Fruit fly (Drosophila melanogaster) whole organism, embryonic: ENCODE results near the gene htk.

Experiments
- Abd-B ChIP-seq: fragments of 200-800 bp; sonication (Bioruptor generic); optimal IDR thresholded peaks from 2 replicates; lab custom pipeline; 2018; ENCODE audit warnings: missing biosample characterization, mild to moderate bottlenecking, missing genetic modification characterization, moderate library complexity
- Aef1 ChIP-seq: fragments of 200-800 bp; sonication (Bioruptor generic); IDR thresholded peaks from 3 replicates; pipeline ENCODE4 v1.3.6; 2022; ENCODE audit warnings: missing biosample characterization, missing genetic modification characterization
- Atf6 ChIP-seq: fragments of 200-800 bp; sonication (Bioruptor generic); IDR thresholded peaks from 2 replicates; pipeline ENCODE4 v1.3.6; 2022; ENCODE audit warnings: missing biosample characterization, missing genetic modification characterization
- B-H1 ChIP-seq: fragments of 200-800 bp; sonication (Bioruptor generic); IDR thresholded peaks from 3 replicates; pipeline ENCODE4 v1.3.6; 2022; ENCODE audit warnings: missing biosample characterization, missing genetic modification characterization
- Blimp-1 ChIP-seq: fragments of 200-800 bp; sonication (Bioruptor generic); optimal IDR thresholded peaks from 3 replicates; lab custom pipeline; 2018; ENCODE audit warnings: missing biosample characterization, missing genetic modification characterization, mild to moderate bottlenecking, moderate library complexity, missing genetic modification reagents
- CG10274 ChIP-seq: fragments of 200-800 bp; sonication (Bioruptor generic); optimal IDR thresholded peaks from 3 replicates; lab custom pipeline; 2017; ENCODE audit warnings: missing biosample characterization, mild to moderate bottlenecking, missing genetic modification characterization
- CG11504 ChIP-seq: fragments of 200-800 bp; sonication (Bioruptor generic); optimal IDR thresholded peaks from 3 replicates; lab custom pipeline; 2019; ENCODE audit warnings: missing biosample characterization, mild to moderate bottlenecking, missing genetic modification characterization, moderate library complexity
- CG12744 ChIP-seq: fragments of 200-800 bp; sonication (Bioruptor generic); optimal IDR thresholded peaks from 2 replicates; lab custom pipeline; 2016; ENCODE audit warnings: missing biosample characterization, missing genetic modification characterization
- CG2129 ChIP-seq: fragments of 200-800 bp; sonication (Bioruptor generic); IDR thresholded peaks from 2 replicates; pipeline ENCODE4 v1.3.6; 2022; ENCODE audit warnings: missing biosample characterization, missing genetic modification characterization; ENCODE audit not compliant: partially characterized antibody
- CG2678 ChIP-seq: fragments of 200-800 bp; sonication (Bioruptor generic); optimal IDR thresholded peaks from 3 replicates; lab custom pipeline; 2019; ENCODE audit warnings: missing biosample characterization, mild to moderate bottlenecking, missing genetic modification characterization, moderate library complexity
- CG3281 ChIP-seq: fragments of 200-800 bp; sonication (Bioruptor generic); optimal IDR thresholded peaks from 3 replicates; lab custom pipeline; 2017; ENCODE audit warnings: missing biosample characterization, mild to moderate bottlenecking, missing genetic modification characterization
- CG3847 ChIP-seq: fragments of 200-800 bp; sonication (Bioruptor generic); IDR thresholded peaks from 2 replicates; pipeline ENCODE4 v1.3.6; 2022; ENCODE audit warnings: missing biosample characterization, missing genetic modification characterization
- CG4424 ChIP-seq: fragments of 200-800 bp; sonication (Bioruptor generic); optimal IDR thresholded peaks from 3 replicates; lab custom pipeline; 2016; ENCODE audit warnings: missing biosample characterization, missing genetic modification characterization
- CG7556 ChIP-seq: fragments of 200-800 bp; sonication (Bioruptor generic); optimal IDR thresholded peaks from 2 replicates; lab custom pipeline; 2017; ENCODE audit warnings: missing biosample characterization, mild to moderate bottlenecking, missing genetic modification characterization
- CG7839 ChIP-seq: fragments of 200-800 bp; sonication (Bioruptor generic); optimal IDR thresholded peaks from 3 replicates; lab custom pipeline; 2018; ENCODE audit warnings: missing biosample characterization, mild to moderate bottlenecking, missing genetic modification characterization, moderate library complexity
- CG9932 ChIP-seq: fragments of 200-800 bp; sonication (Bioruptor generic); IDR thresholded peaks from 2 replicates; pipeline ENCODE4 v1.3.6; 2022; ENCODE audit warnings: missing biosample characterization, missing genetic modification characterization
- CoRest ChIP-seq: fragments of 200-800 bp; sonication (Bioruptor generic); optimal IDR thresholded peaks from 3 replicates; lab custom pipeline; 2018; ENCODE audit warnings: missing biosample characterization, mild to moderate bottlenecking, missing genetic modification characterization, moderate library complexity
- E2f1 ChIP-seq: fragments of 200-800 bp; sonication (Bioruptor generic); IDR thresholded peaks from 2 replicates; pipeline ENCODE4 v1.3.6; 2022; ENCODE audit warnings: missing biosample characterization, missing genetic modification characterization
- Ets97D ChIP-seq: fragments of 200-800 bp; sonication (Bioruptor generic); optimal IDR thresholded peaks from 3 replicates; lab custom pipeline; 2016; ENCODE audit warnings: missing biosample characterization, missing genetic modification characterization
- GATAe ChIP-seq: fragments of 200-800 bp; sonication (Bioruptor generic); conservative IDR thresholded peaks from 2 replicates; pipeline ENCODE4 v1.3.6; 2022; ENCODE audit warnings: missing biosample characterization, missing genetic modification characterization
- HLH3B ChIP-seq: fragments of 200-800 bp; sonication (Bioruptor generic); IDR thresholded peaks from 2 replicates; pipeline ENCODE4 v1.3.6; 2022; ENCODE audit warnings: missing biosample characterization, missing genetic modification characterization
- Max ChIP-seq: fragments of 200-800 bp; sonication (Bioruptor generic); optimal IDR thresholded peaks from 2 replicates; lab custom pipeline; 2016; ENCODE audit warnings: missing biosample characterization, mild to moderate bottlenecking, missing genetic modification characterization
- Med ChIP-seq: fragments of 200-800 bp; sonication (Bioruptor generic); peaks from one replicate; lab custom pipeline; 2016; ENCODE audit warnings: missing biosample characterization, missing genetic modification characterization, mild to moderate bottlenecking, inconsistent platforms, moderate library complexity
- Meics ChIP-seq: fragments of 200-800 bp; sonication (Bioruptor generic); optimal IDR thresholded peaks from 2 replicates; lab custom pipeline; 2017; ENCODE audit warnings: missing biosample characterization, mild to moderate bottlenecking, missing genetic modification characterization
- Mrtf ChIP-seq: fragments of 200-800 bp; sonication (Bioruptor generic); IDR thresholded peaks from 3 replicates; pipeline ENCODE4 v1.3.6; 2022; ENCODE audit warnings: missing biosample characterization, missing genetic modification characterization
- Myb ChIP-seq: fragments of 200-800 bp; sonication (Bioruptor generic); optimal IDR thresholded peaks from 2 replicates; lab custom pipeline; 2016; ENCODE audit warnings: missing biosample characterization, missing genetic modification characterization
- Oli ChIP-seq: fragments of 200-800 bp; sonication (Bioruptor generic); optimal IDR thresholded peaks from 2 replicates; lab custom pipeline; 2018; ENCODE audit warnings: missing biosample characterization, mild to moderate bottlenecking, missing genetic modification characterization, moderate library complexity
- Sox102F ChIP-seq: fragments of 200-800 bp; sonication (Bioruptor generic); optimal IDR thresholded peaks from 2 replicates; lab custom pipeline; 2018; ENCODE audit warnings: missing biosample characterization, mild to moderate bottlenecking, missing genetic modification characterization, moderate library complexity
- Xrp1 ChIP-seq: fragments of 200-800 bp; sonication (Bioruptor generic); IDR thresholded peaks from 2 replicates; pipeline ENCODE4 v1.3.6; 2022; ENCODE audit warnings: missing biosample characterization, missing genetic modification characterization
- ato ChIP-seq: fragments of 200-800 bp; sonication (Bioruptor generic); IDR thresholded peaks from 2 replicates; pipeline ENCODE4 v1.3.6; 2022; ENCODE audit warnings: missing biosample characterization, missing genetic modification characterization; ENCODE audit not compliant: partially characterized antibody
- cas ChIP-seq: fragments of 200-800 bp; sonication (Bioruptor generic); IDR thresholded peaks from 2 replicates; pipeline ENCODE4 v1.3.6; 2022; ENCODE audit warnings: missing biosample characterization, missing genetic modification characterization
- caup ChIP-seq: fragments of 200-800 bp; sonication (Bioruptor generic); optimal IDR thresholded peaks from 3 replicates; lab custom pipeline; 2017; ENCODE audit warnings: missing biosample characterization, mild to moderate bottlenecking, missing genetic modification characterization, moderate library complexity; ENCODE audit not compliant: severe bottlenecking
- chif ChIP-seq, 2 experiments: fragments of 200-800 bp; sonication (Bioruptor generic); optimal IDR thresholded peaks; 3 replicates each; lab custom pipeline; 2016; ENCODE audit warnings: missing biosample characterization in 2 of 2, missing genetic modification characterization in 2 of 2
- chinmo ChIP-seq: fragments of 200-800 bp; sonication (Bioruptor generic); IDR thresholded peaks from 4 replicates; pipeline ENCODE4 v1.3.6; 2022; ENCODE audit warnings: missing biosample characterization, missing genetic modification characterization; ENCODE audit not compliant: partially characterized antibody
- dmrt99B ChIP-seq: fragments of 200-800 bp; sonication (Bioruptor generic); optimal IDR thresholded peaks from 2 replicates; lab custom pipeline; 2018; ENCODE audit warnings: missing biosample characterization, mild to moderate bottlenecking, missing genetic modification characterization, moderate library complexity
- dysf ChIP-seq: fragments of 200-800 bp; sonication (Bioruptor generic); IDR thresholded peaks from 3 replicates; pipeline ENCODE4 v1.3.6; 2022; ENCODE audit warnings: missing biosample characterization, missing genetic modification characterization
- ewg ChIP-seq: fragments of 200-800 bp; sonication (Bioruptor generic); optimal IDR thresholded peaks from 3 replicates; lab custom pipeline; 2017; ENCODE audit warnings: mild to moderate bottlenecking, missing biosample characterization, missing genetic modification reagents, missing genetic modification characterization
- grau ChIP-seq: fragments of 200-800 bp; optimal IDR thresholded peaks from 3 replicates; lab custom pipeline; 2019; ENCODE audit warnings: missing biosample characterization, mild to moderate bottlenecking, missing genetic modification characterization, moderate library complexity
- ind ChIP-seq: fragments of 200-800 bp; sonication (Bioruptor generic); optimal IDR thresholded peaks from 3 replicates; lab custom pipeline; 2016; ENCODE audit warnings: missing biosample characterization, missing genetic modification characterization
- lmd ChIP-seq: fragments of 200-800 bp; sonication (Bioruptor generic); IDR thresholded peaks from 2 replicates; pipeline ENCODE4 v1.3.6; 2022; ENCODE audit warnings: missing biosample characterization, missing genetic modification characterization
- phol ChIP-seq: fragments of 200-800 bp; sonication (Bioruptor generic); optimal IDR thresholded peaks from 3 replicates; lab custom pipeline; 2018; ENCODE audit warnings: missing biosample characterization, mild to moderate bottlenecking, missing genetic modification characterization, moderate library complexity
- pzg ChIP-seq: fragments of 200-800 bp; sonication (Bioruptor generic); optimal IDR thresholded peaks from 3 replicates; lab custom pipeline; 2018; ENCODE audit warnings: missing biosample characterization, mild to moderate bottlenecking, missing genetic modification characterization, moderate library complexity
- sens ChIP-seq: fragments of 200-800 bp; sonication (Bioruptor generic); peaks from one replicate; lab custom pipeline; 2016; ENCODE audit warnings: missing biosample characterization, missing genetic modification characterization
- sisA ChIP-seq: fragments of 200-800 bp; sonication (Bioruptor generic); IDR thresholded peaks from 2 replicates; pipeline ENCODE4 v1.3.6; 2022; ENCODE audit warnings: missing biosample characterization, missing genetic modification characterization
- sob ChIP-seq: fragments of 200-800 bp; sonication (Bioruptor generic); IDR thresholded peaks from 2 replicates; pipeline ENCODE4 v1.3.6; 2022; ENCODE audit warnings: missing biosample characterization, missing genetic modification characterization
- tgo ChIP-seq: fragments of 200-800 bp; sonication (Bioruptor generic); IDR thresholded peaks from 3 replicates; pipeline ENCODE4 v1.3.6; 2022; ENCODE audit warnings: missing biosample characterization, missing genetic modification characterization
- toy ChIP-seq: fragments of 200-800 bp; sonication (Bioruptor generic); IDR thresholded peaks from 2 replicates; pipeline ENCODE4 v1.3.6; 2022; ENCODE audit warnings: missing biosample characterization, missing genetic modification characterization
- trem ChIP-seq: fragments of 200-800 bp; optimal IDR thresholded peaks from 3 replicates; lab custom pipeline; 2019; ENCODE audit warnings: missing biosample characterization, mild to moderate bottlenecking, missing genetic modification characterization, moderate library complexity
- unpg ChIP-seq: fragments of 200-800 bp; sonication (Bioruptor generic); optimal IDR thresholded peaks from 3 replicates; lab custom pipeline; 2018; ENCODE audit warnings: missing biosample characterization, mild to moderate bottlenecking, missing genetic modification characterization, moderate library complexity

The htk gene

dm6 chrX:18900958-18901357 is 57.5 kb downstream of the htk start (continued):
- TF ChIP-seq CG9932 (GFP tag; lab: Robert Waterston, UW) (peak; percentile 34; the same call in 1 of the 2 replicates), Ets97D (no peak), Meics (peak; percentile 70), GATAe (GFP tag; lab: Robert Waterston, UW) (no peak), CG3847 (GFP tag; lab: Robert Waterston, UW) (0 out of 2 replicates have a peak, but pooled peaks have one; percentile 32), chinmo (GFP tag; lab: Robert Waterston, UW) (no peak), B-H1 (GFP tag; lab: Robert Waterston, UW) (no peak), toy (0 out of 2 replicates have a peak, but pooled peaks have one; percentile 10), CG2129 (no peak), dysf (GFP tag; lab: Robert Waterston, UW) (0 out of 3 replicates have a peak, but pooled peaks have one; percentile 29), cas (GFP tag; lab: Robert Waterston, UW) (no peak), CG7556 (GFP tag; lab: Kevin White, UChicago) (peak; percentile 13), CG12744 (no peak), chif (GFP tag; optimal IDR thresholded peaks at IDR 0.05; lab: Kevin White, UChicago) (no peak), Med (GFP tag; lab: Kevin White, UChicago) (peak; percentile 29), grau (tag; lab: Kevin White, UChicago) (peak; percentile 28), lmd (peak; percentile 40; the same call in 1 of the 2 replicates), ind (peak; percentile 12), tgo (peak; percentile 21; the same call in 1 of the 3 replicates), caup (GFP tag; lab: Kevin White, UChicago) (peak; percentile 13), Aef1 (peak; percentile 34; the same call in 1 of the 3 replicates), ato (no peak), CG11504 (tag; lab: Kevin White, UChicago) (peak; percentile 19), CG4424 (no peak), trem (tag; lab: Kevin White, UChicago) (no peak), pzg (GFP tag; lab: Kevin White, UChicago) (no peak), Atf6 (GFP tag; lab: Robert Waterston, UW) (0 out of 2 replicates have a peak, but pooled peaks have one; percentile 24), Myb (GFP tag; lab: Kevin White, UChicago) (no peak)
- TF ChIP-seq, all 482 proteins: peak for 37

dm6 chrX:18902800-18903199 is 59.3 kb downstream of the htk start:
- peak; percentile 34; the same call in 1 of the 2 replicates for TF ChIP-seq lmd
- 0 out of 2 replicates have a peak, but pooled peaks have one; percentile 25 for TF ChIP-seq HLH3B (GFP tag; lab: Robert Waterston, UW)
- peak; percentile 48; the same call in 1 of the 3 replicates for TF ChIP-seq Mrtf (GFP tag; lab: Robert Waterston, UW)
- TF ChIP-seq sob (GFP tag; lab: Robert Waterston, UW), result 0 out of 2 replicates have a peak, but pooled peaks have one; percentile 26
- peak; percentile 14 for TF ChIP-seq CoRest
- no peak for TF ChIP-seq Abd-B
- TF ChIP-seq unpg (GFP tag; lab: Kevin White, UChicago), result peak; percentile 25
- peak; percentile 16; the same call in 1 of the 2 replicates for TF ChIP-seq sisA (GFP tag; lab: Robert Waterston, UW)
- TF ChIP-seq CG7839 (tag; lab: Kevin White, UChicago), result peak; percentile 5
- peak; percentile 19 for TF ChIP-seq CG2678 (tag; lab: Kevin White, UChicago)
- TF ChIP-seq ewg, result no peak
- TF ChIP-seq Max, result no peak
- TF ChIP-seq Oli, result peak; percentile 19
- TF ChIP-seq CG3281 (GFP tag; lab: Kevin White, UChicago), result peak; percentile 2
- TF ChIP-seq Blimp-1 (GFP tag; lab: Kevin White, UChicago), result peak; percentile 36
- TF ChIP-seq dmrt99B, result peak; percentile 31
- peak; percentile 0 for TF ChIP-seq phol (tag; lab: Kevin White, UChicago)
- peak; percentile 4 for TF ChIP-seq caup (GFP tag; lab: Kevin White, UChicago)
- TF ChIP-seq sens (GFP tag; lab: Kevin White, UChicago), result peak; percentile 58
- TF ChIP-seq Atf6 (GFP tag; lab: Robert Waterston, UW), result peak; percentile 20; the same call in 1 of the 2 replicates
- TF ChIP-seq CG10274, result no peak
- peak; percentile 41 for TF ChIP-seq CG11504 (tag; lab: Kevin White, UChicago)
- 0 out of 2 replicates have a peak, but pooled peaks have one; percentile 18 for TF ChIP-seq E2f1 (GFP tag; lab: Robert Waterston, UW)
- peak; percentile 7; the same call in 1 of the 2 replicates for TF ChIP-seq Xrp1
- TF ChIP-seq dysf (GFP tag; lab: Robert Waterston, UW), result peak; percentile 39; the same call in 1 of the 3 replicates
- peak; percentile 38 for TF ChIP-seq Sox102F (GFP tag; lab: Kevin White, UChicago)
